Fruit fly (Drosophila melanogaster) Kc167 (cell line): Measurements from ENCODE around the gene CG33095.
"Not testable (repeated sequence)": the region's sequence is repeated elsewhere in the genome, so short reads cannot be mapped to it uniquely, and the experiment has no call there.

Experiments used
- Myc ChIP-seq: fragments of >200 bp; optimal IDR thresholded peaks from 2 replicates; lab custom pipeline; 2017; ENCODE audit warnings: missing external identifiers
- h ChIP-seq: fragments of >200 bp; optimal IDR thresholded peaks from 3 replicates; lab custom pipeline; 2018; ENCODE audit warnings: missing external identifiers
- insv ChIP-seq: fragments of >200 bp; optimal IDR thresholded peaks from 3 replicates; lab custom pipeline; 2018; ENCODE audit warnings: missing external identifiers
- psq ChIP-seq: fragments of >200 bp; optimal IDR thresholded peaks from 2 replicates; lab custom pipeline; 2017; ENCODE audit warnings: missing external identifiers
- ttk ChIP-seq: sonication (Bioruptor generic); optimal IDR thresholded peaks from 2 replicates; lab custom pipeline; 2017; ENCODE audit warnings: missing external identifiers

DNA sequence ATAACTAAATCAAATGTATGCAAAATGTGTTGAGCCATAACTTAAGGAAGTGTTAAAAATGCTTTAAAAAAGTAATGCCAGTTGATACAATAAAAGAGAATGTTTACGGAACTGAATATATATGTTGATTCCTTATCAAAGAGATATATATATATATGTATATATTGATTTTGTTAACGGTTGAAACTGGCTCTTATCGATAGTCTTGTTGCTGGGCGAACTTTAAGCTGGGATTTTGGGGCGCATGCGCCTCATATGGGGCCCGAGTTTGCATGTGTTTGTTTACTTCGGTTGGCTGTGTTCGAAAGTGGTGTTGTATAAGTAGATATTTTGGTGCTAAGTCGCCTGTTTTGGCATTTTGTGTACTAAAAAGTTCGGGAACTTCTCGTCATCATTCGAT lies 33.6 kb downstream of the CG33095 start, which contains the start of gene Bili:
- TF ChIP-seq h (lab: Kevin White, UChicago); psq (lab: Kevin White, UChicago); insv; Myc (lab: Kevin White, UChicago); ttk: not testable (repeated sequence)
